Worm (Caenorhabditis elegans) whole organism, young adult: ENCODE measurements around the gene rpoa-1.
A peak's percentile ranks its signal among the peaks of the same experiment; 100 is the strongest.

Source experiments
- F10E7.11 ChIP-seq: sonication (generic microtip); optimal IDR thresholded peaks from 2 replicates; lab custom pipeline; 2017; ENCODE audit warnings: mild to moderate bottlenecking, missing genetic modification characterization, moderate library complexity, missing compliant biosample characterization
- F22D6.2 ChIP-seq: sonication (generic microtip); optimal IDR thresholded peaks from 2 replicates; lab custom pipeline; 2016; ENCODE audit warnings: mild to moderate bottlenecking, missing genetic modification characterization, missing compliant biosample characterization
- F49E8.2 ChIP-seq: sonication (generic microtip); optimal IDR thresholded peaks from 3 replicates; lab custom pipeline; 2017; ENCODE audit warnings: missing genetic modification characterization, mild to moderate bottlenecking, missing compliant biosample characterization, antibody characterized with exemption, moderate library complexity; ENCODE audit not compliant: insufficient read depth
- F55B11.4 ChIP-seq: sonication (generic microtip); optimal IDR thresholded peaks from 2 replicates; lab custom pipeline; 2016; ENCODE audit warnings: missing compliant biosample characterization, missing genetic modification characterization, borderline replicate concordance; ENCODE audit not compliant: insufficient read depth
- F57C9.4 ChIP-seq: sonication (generic microtip); optimal IDR thresholded peaks from 2 replicates; lab custom pipeline; 2017; ENCODE audit warnings: mild to moderate bottlenecking, missing genetic modification characterization, missing compliant biosample characterization
- K12H6.12 ChIP-seq: fragments of 200-800 bp; sonication (Bioruptor generic); optimal IDR thresholded peaks from 2 replicates; lab custom pipeline; 2018; ENCODE audit warnings: mild to moderate bottlenecking, missing genetic modification characterization, missing compliant biosample characterization
- Y56A3A.18 ChIP-seq: fragments of 200-800 bp; sonication (Bioruptor generic); IDR thresholded peaks from 2 replicates; pipeline ENCODE4 v1.3.6; 2022; ENCODE audit warnings: missing genetic modification reagents, missing genetic modification characterization, missing compliant biosample characterization
- Y67H2A.10 ChIP-seq: fragments of 200-800 bp; sonication (Bioruptor generic); conservative IDR thresholded peaks from 2 replicates; pipeline ENCODE4 v1.3.6; 2022; ENCODE audit warnings: missing genetic modification reagents, missing genetic modification characterization, missing compliant biosample characterization
- Y79H2A.3 ChIP-seq: fragments of 200-800 bp; sonication (Bioruptor generic); conservative IDR thresholded peaks from 2 replicates; pipeline ENCODE4 v1.3.6; 2022; ENCODE audit warnings: missing genetic modification reagents, missing genetic modification characterization, missing compliant biosample characterization
- aptf-3 ChIP-seq: fragments of 200-800 bp; sonication (Bioruptor generic); IDR thresholded peaks from 2 replicates; pipeline ENCODE4 v1.3.6; 2022; ENCODE audit warnings: missing genetic modification characterization, missing compliant biosample characterization
- atf-7 ChIP-seq: sonication (generic microtip); optimal IDR thresholded peaks from 2 replicates; lab custom pipeline; 2017; ENCODE audit warnings: mild to moderate bottlenecking, missing genetic modification characterization, missing compliant biosample characterization
- attf-3 ChIP-seq: fragments of 200-800 bp; sonication (Bioruptor generic); conservative IDR thresholded peaks from 2 replicates; pipeline ENCODE4 v1.3.6; 2022; ENCODE audit warnings: missing genetic modification reagents, missing genetic modification characterization, missing compliant biosample characterization
- attf-5 ChIP-seq: fragments of 200-800 bp; sonication (Bioruptor generic); optimal IDR thresholded peaks from 2 replicates; lab custom pipeline; 2018; ENCODE audit warnings: mild to moderate bottlenecking, missing genetic modification characterization, missing compliant biosample characterization
- bed-1 ChIP-seq: fragments of 200-800 bp; sonication (Bioruptor generic); IDR thresholded peaks from 2 replicates; pipeline ENCODE4 v1.3.6; 2022; ENCODE audit warnings: missing genetic modification reagents, missing genetic modification characterization, missing compliant biosample characterization
- ccch-3 ChIP-seq: fragments of 200-800 bp; sonication (Bioruptor generic); optimal IDR thresholded peaks from 2 replicates; lab custom pipeline; 2018; ENCODE audit warnings: mild to moderate bottlenecking, missing genetic modification characterization, missing compliant biosample characterization
- ceh-100 ChIP-seq: fragments of 200-800 bp; sonication (Bioruptor generic); IDR thresholded peaks from 2 replicates; pipeline ENCODE4 v1.3.6; 2022; ENCODE audit warnings: missing genetic modification reagents, missing genetic modification characterization, missing compliant biosample characterization
- chd-7 ChIP-seq: sonication (generic microtip); optimal IDR thresholded peaks from 2 replicates; lab custom pipeline; 2016; ENCODE audit warnings: mild to moderate bottlenecking, missing genetic modification characterization, moderate library complexity, missing compliant biosample characterization
- dpff-1 ChIP-seq: sonication (generic microtip); optimal IDR thresholded peaks from 2 replicates; lab custom pipeline; 2017; ENCODE audit warnings: mild to moderate bottlenecking, missing genetic modification characterization, missing compliant biosample characterization
- efl-1 ChIP-seq: fragments of 150-350 bp; optimal IDR thresholded peaks from 2 replicates; lab custom pipeline; 2014; ENCODE audit warnings: missing biosample characterization, missing genetic modification reagents, missing genetic modification characterization
- egl-44 ChIP-seq: fragments of 200-800 bp; sonication (Bioruptor generic); IDR thresholded peaks from 2 replicates; pipeline ENCODE4 v1.3.6; 2022; ENCODE audit warnings: missing genetic modification reagents, missing genetic modification characterization, missing compliant biosample characterization
- ets-4 ChIP-seq: fragments of 200-800 bp; sonication (Bioruptor generic); optimal IDR thresholded peaks from 2 replicates; lab custom pipeline; 2018; ENCODE audit warnings: mild to moderate bottlenecking, missing genetic modification characterization, missing compliant biosample characterization
- hrde-1 ChIP-seq: sonication (generic microtip); optimal IDR thresholded peaks from 2 replicates; lab custom pipeline; 2016; ENCODE audit warnings: missing genetic modification characterization, mild to moderate bottlenecking, missing compliant biosample characterization, moderate library complexity, missing genotype, missing genetic modification reagents, borderline replicate concordance
- let-607 ChIP-seq, 2 experiments: fragments of 200-800 bp in 1 of 2; sonication (Bioruptor generic) in 1 of 2; sonication (generic microtip) in 1 of 2; optimal IDR thresholded peaks; 2 replicates each; lab custom pipeline; 2016 to 2018; ENCODE audit warnings: mild to moderate bottlenecking in 2 of 2, missing compliant biosample characterization in 2 of 2, missing genetic modification characterization in 2 of 2, moderate library complexity in 2 of 2, missing genotype in 1 of 2
- lsy-27 ChIP-seq: sonication (generic microtip); optimal IDR thresholded peaks from 2 replicates; lab custom pipeline; 2017; ENCODE audit warnings: missing genetic modification characterization, mild to moderate bottlenecking, missing compliant biosample characterization, antibody characterized with exemption, missing genotype, borderline replicate concordance; ENCODE audit not compliant: insufficient read depth
- madf-10 ChIP-seq: sonication (generic microtip); optimal IDR thresholded peaks from 2 replicates; lab custom pipeline; 2016; ENCODE audit warnings: mild to moderate bottlenecking, missing genetic modification characterization, missing compliant biosample characterization
- madf-6 ChIP-seq: fragments of 200-800 bp; sonication (Bioruptor generic); IDR thresholded peaks from 2 replicates; pipeline ENCODE4 v1.3.6; 2022; ENCODE audit warnings: missing genetic modification reagents, missing genetic modification characterization, missing compliant biosample characterization
- madf-8 ChIP-seq: fragments of 200-800 bp; sonication (Bioruptor generic); conservative IDR thresholded peaks from 2 replicates; pipeline ENCODE4 v1.3.6; 2022; ENCODE audit warnings: missing genetic modification reagents, missing genetic modification characterization, missing compliant biosample characterization
- mel-28 ChIP-seq: sonication (generic microtip); optimal IDR thresholded peaks from 2 replicates; lab custom pipeline; 2016; ENCODE audit warnings: borderline replicate concordance, mild to moderate bottlenecking, missing genetic modification characterization, missing compliant biosample characterization
- mxl-1 ChIP-seq: sonication (generic microtip); optimal IDR thresholded peaks from 2 replicates; lab custom pipeline; 2016; ENCODE audit warnings: missing genetic modification characterization, missing compliant biosample characterization
- nfyb-1 ChIP-seq: fragments of 200-800 bp; sonication (Bioruptor generic); IDR thresholded peaks from 2 replicates; pipeline ENCODE4 v1.3.6; 2022; ENCODE audit warnings: missing genetic modification reagents, missing genetic modification characterization, missing compliant biosample characterization
- nhr-120 ChIP-seq: fragments of 200-800 bp; sonication (Bioruptor generic); IDR thresholded peaks from 2 replicates; pipeline ENCODE4 v1.3.6; 2022; ENCODE audit warnings: missing genetic modification characterization, missing compliant biosample characterization
- nhr-80 ChIP-seq: sonication (generic microtip); optimal IDR thresholded peaks from 2 replicates; lab custom pipeline; 2016; ENCODE audit warnings: missing genetic modification characterization, missing compliant biosample characterization
- pbrm-1 ChIP-seq: fragments of 200-800 bp; sonication (Bioruptor generic); IDR thresholded peaks from 2 replicates; pipeline ENCODE4 v1.3.6; 2022; ENCODE audit warnings: missing genetic modification reagents, missing genetic modification characterization, missing compliant biosample characterization
- rec-8 ChIP-seq, 2 experiments: sonication (generic microtip); optimal IDR thresholded peaks; 2 replicates each; lab custom pipeline; 2016; ENCODE audit warnings: mild to moderate bottlenecking in 2 of 2, missing genetic modification characterization in 2 of 2, missing genetic modification reagents in 2 of 2, missing genotype in 2 of 2, missing biosample characterization in 1 of 2, missing compliant biosample characterization in 1 of 2, moderate library complexity in 1 of 2
- sdz-38 ChIP-seq: sonication (generic microtip); optimal IDR thresholded peaks from 2 replicates; lab custom pipeline; 2016; ENCODE audit warnings: missing genotype, missing genetic modification characterization, missing compliant biosample characterization
- snpc-1.1 ChIP-seq: sonication (generic microtip); optimal IDR thresholded peaks from 2 replicates; lab custom pipeline; 2017; ENCODE audit warnings: missing genetic modification characterization, mild to moderate bottlenecking, missing compliant biosample characterization, antibody characterized with exemption, moderate library complexity, missing genotype, missing genetic modification reagents; ENCODE audit not compliant: insufficient read depth
- snpc-3.4 ChIP-seq: sonication (generic microtip); optimal IDR thresholded peaks from 2 replicates; lab custom pipeline; 2017; ENCODE audit warnings: missing genetic modification characterization, mild to moderate bottlenecking, missing compliant biosample characterization, antibody characterized with exemption, moderate library complexity, missing genotype, missing genetic modification reagents
- tbp1 ChIP-seq: fragments of 200-800 bp; sonication (Bioruptor generic); optimal IDR thresholded peaks from 2 replicates; lab custom pipeline; 2018; ENCODE audit warnings: mild to moderate bottlenecking, missing genetic modification characterization, missing compliant biosample characterization
- xnd-1 ChIP-seq: sonication (generic microtip); optimal IDR thresholded peaks from 2 replicates; lab custom pipeline; 2016; ENCODE audit warnings: missing genotype, missing genetic modification reagents, missing genetic modification characterization, missing compliant biosample characterization
- zim-3 ChIP-seq: sonication (generic microtip); optimal IDR thresholded peaks from 2 replicates; lab custom pipeline; 2017; ENCODE audit warnings: mild to moderate bottlenecking, missing genetic modification characterization, moderate library complexity, missing compliant biosample characterization
- ztf-22 ChIP-seq: fragments of 200-800 bp; sonication (Bioruptor generic); optimal IDR thresholded peaks from 2 replicates; lab custom pipeline; 2018; ENCODE audit warnings: mild to moderate bottlenecking, missing genetic modification characterization, moderate library complexity, missing compliant biosample characterization
- ztf-25 ChIP-seq: fragments of 200-800 bp; sonication (Bioruptor generic); IDR thresholded peaks from 2 replicates; pipeline ENCODE4 v1.3.6; 2022; ENCODE audit warnings: missing genetic modification reagents, missing genetic modification characterization, missing compliant biosample characterization
- ztf-28 ChIP-seq: fragments of 200-800 bp; sonication (Bioruptor generic); IDR thresholded peaks from 2 replicates; pipeline ENCODE4 v1.3.6; 2022; ENCODE audit warnings: missing genetic modification reagents, missing genetic modification characterization, missing compliant biosample characterization
- ztf-3 ChIP-seq: fragments of 200-800 bp; sonication (Bioruptor generic); optimal IDR thresholded peaks from 2 replicates; lab custom pipeline; 2018; ENCODE audit warnings: mild to moderate bottlenecking, missing genetic modification characterization, missing compliant biosample characterization
- ztf-6 ChIP-seq: fragments of 200-800 bp; sonication (Bioruptor generic); IDR thresholded peaks from 2 replicates; pipeline ENCODE4 v1.3.6; 2022; ENCODE audit warnings: missing genetic modification reagents, missing genetic modification characterization, missing compliant biosample characterization

Gene rpoa-1

DNA sequence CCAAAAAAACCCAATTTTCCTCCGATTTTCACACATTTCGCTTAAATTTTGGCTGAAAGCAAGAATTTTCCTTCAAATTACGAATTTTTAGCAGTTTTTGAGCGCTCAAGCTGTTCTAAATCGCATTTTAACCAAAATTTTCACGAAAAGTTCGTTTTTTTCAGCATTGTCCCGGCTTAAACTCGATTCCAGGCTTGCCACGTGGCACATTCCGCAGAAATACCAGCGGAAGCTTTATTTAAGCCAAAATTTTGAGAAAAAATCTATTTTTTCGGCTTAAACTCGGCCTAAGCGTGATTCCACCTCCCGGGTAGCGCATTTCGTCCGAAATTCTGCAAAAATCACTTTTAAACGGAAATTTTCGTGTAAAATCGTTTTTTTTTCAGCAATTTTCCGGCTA lies 29.2 kb upstream of the rpoa-1 start (continued):
- TF ChIP-seq madf-10 (tag; lab: Kevin White, UChicago) = no peak
- TF ChIP-seq nhr-120 = no peak
- peak; percentile 4 for TF ChIP-seq efl-1 (GFP tag; lab: Kevin White, UChicago)
- no peak for TF ChIP-seq sdz-38 (tag; lab: Kevin White, UChicago)
- TF ChIP-seq nhr-80 (tag; lab: Kevin White, UChicago) = no peak
- TF ChIP-seq xnd-1 (tag; lab: Kevin White, UChicago) = no peak
- TF ChIP-seq aptf-3 (GFP tag; lab: Robert Waterston, UW) = no peak
- no peak for TF ChIP-seq Y56A3A.18
- no peak for TF ChIP-seq pbrm-1 (GFP tag; lab: Robert Waterston, UW)
- TF ChIP-seq ztf-28 (GFP tag; lab: Robert Waterston, UW) = 0 out of 2 replicates have a peak, but pooled peaks have one; percentile 60
- no peak for TF ChIP-seq Y67H2A.10
- TF ChIP-seq bed-1 (GFP tag; lab: Robert Waterston, UW) = no peak
- no peak for TF ChIP-seq mel-28 (tag; lab: Kevin White, UChicago)
- TF ChIP-seq attf-3 = no peak
- TF ChIP-seq F55B11.4 = no peak
- TF ChIP-seq attf-5 = no peak
- TF ChIP-seq atf-7 (tag; lab: Kevin White, UChicago) = no peak
- TF ChIP-seq lsy-27 (tag; lab: Kevin White, UChicago) = no peak
- no peak for TF ChIP-seq dpff-1 (tag; lab: Kevin White, UChicago)
- no peak for TF ChIP-seq madf-8 (GFP tag; lab: Robert Waterston, UW)
- peak; percentile 29; the same call in 1 of the 2 replicates for TF ChIP-seq ceh-100 (GFP tag; lab: Robert Waterston, UW)
- TF ChIP-seq ccch-3 = no peak
- TF ChIP-seq ztf-22 (GFP tag; lab: Kevin White, UChicago) = no peak
- TF ChIP-seq ets-4 (GFP tag; lab: Kevin White, UChicago) = no peak
- no peak for TF ChIP-seq let-607 (tag; optimal IDR thresholded peaks at IDR 0.05; lab: Kevin White, UChicago)
- TF ChIP-seq chd-7 = no peak
- TF ChIP-seq snpc-1.1 = no peak
- no peak for TF ChIP-seq snpc-3.4 (tag; lab: Kevin White, UChicago)
- no peak for TF ChIP-seq ztf-6 (GFP tag; lab: Robert Waterston, UW)
- TF ChIP-seq zim-3 (tag; lab: Kevin White, UChicago) = no peak
- no peak for TF ChIP-seq F22D6.2 (tag; lab: Kevin White, UChicago)
- TF ChIP-seq tbp1 (GFP tag; lab: Kevin White, UChicago) = no peak
- no peak for TF ChIP-seq F49E8.2
- TF ChIP-seq ztf-3 (GFP tag; lab: Kevin White, UChicago) = no peak
- TF ChIP-seq hrde-1 (tag; lab: Kevin White, UChicago) = no peak
- no peak for TF ChIP-seq F57C9.4 (tag; lab: Kevin White, UChicago)
- no peak for TF ChIP-seq rec-8 (tag; optimal IDR thresholded peaks at IDR 0.05; lab: Kevin White, UChicago)
- TF ChIP-seq nfyb-1 (GFP tag; lab: Robert Waterston, UW) = no peak
- no peak for TF ChIP-seq K12H6.12 (tag; lab: Kevin White, UChicago)
- TF ChIP-seq egl-44 (GFP tag; lab: Robert Waterston, UW) = 0 out of 2 replicates have a peak, but pooled peaks have one; percentile 54
- TF ChIP-seq Y79H2A.3 (GFP tag; lab: Robert Waterston, UW) = no peak
- no peak for TF ChIP-seq mxl-1
- TF ChIP-seq F10E7.11 (tag; lab: Kevin White, UChicago) = no peak
- peak; percentile 38; the same call in 1 of the 2 replicates for TF ChIP-seq madf-6 (GFP tag; lab: Robert Waterston, UW)
- TF ChIP-seq ztf-25 (GFP tag; lab: Robert Waterston, UW) = no peak; the same call in 1 of the 2 replicates
